Fruit fly (Drosophila melanogaster) whole organism, embryonic: ENCODE results near the gene Cnot4.
A peak's percentile ranks its signal among the peaks of the same experiment; 100 is the strongest.

ENCODE experiments used
- Ada2b ChIP-seq: fragments of 200-800 bp; sonication (Bioruptor generic); IDR thresholded peaks from 2 replicates; pipeline ENCODE4 v1.3.6; 2022; ENCODE audit warnings: missing biosample characterization, missing genetic modification characterization
- C15 ChIP-seq: fragments of 200-800 bp; sonication (Bioruptor generic); IDR thresholded peaks from 3 replicates; pipeline ENCODE4 v1.3.6; 2022; ENCODE audit warnings: missing biosample characterization, missing genetic modification characterization
- CG10321 ChIP-seq: fragments of 200-800 bp; sonication (Bioruptor generic); IDR thresholded peaks from 2 replicates; pipeline ENCODE4 v1.3.6; 2022; ENCODE audit warnings: missing biosample characterization, missing genetic modification characterization
- CG10431 ChIP-seq: fragments of 200-800 bp; sonication (Bioruptor generic); optimal IDR thresholded peaks from 3 replicates; lab custom pipeline; 2018; ENCODE audit warnings: missing biosample characterization, mild to moderate bottlenecking, missing genetic modification characterization
- CG11247 ChIP-seq: fragments of 200-800 bp; sonication (Bioruptor generic); IDR thresholded peaks from 2 replicates; pipeline ENCODE4 v1.3.6; 2022; ENCODE audit warnings: missing biosample characterization, missing genetic modification characterization
- CG13287 ChIP-seq: fragments of 200-800 bp; sonication (Bioruptor generic); IDR thresholded peaks from 2 replicates; pipeline ENCODE4 v1.3.6; 2022; ENCODE audit warnings: missing biosample characterization, missing genetic modification characterization; ENCODE audit not compliant: partially characterized antibody
- CG13424 ChIP-seq: fragments of 200-800 bp; sonication (Bioruptor generic); optimal IDR thresholded peaks from 2 replicates; lab custom pipeline; 2019; ENCODE audit warnings: missing biosample characterization, mild to moderate bottlenecking, missing genetic modification characterization, moderate library complexity
- CG13624 ChIP-seq: fragments of 200-800 bp; sonication (Bioruptor generic); optimal IDR thresholded peaks from 2 replicates; lab custom pipeline; 2016; ENCODE audit warnings: missing biosample characterization, missing genetic modification characterization
- CG16813 ChIP-seq: fragments of 200-800 bp; sonication (Bioruptor generic); IDR thresholded peaks from 3 replicates; pipeline ENCODE4 v1.3.6; 2022; ENCODE audit warnings: missing biosample characterization, missing genetic modification characterization; ENCODE audit not compliant: partially characterized antibody
- CG17361 ChIP-seq: fragments of 200-800 bp; sonication (Bioruptor generic); IDR thresholded peaks from 3 replicates; pipeline ENCODE4 v1.3.6; 2022; ENCODE audit warnings: missing biosample characterization, missing genetic modification characterization
- CG17385 ChIP-seq: fragments of 200-800 bp; sonication (Bioruptor generic); optimal IDR thresholded peaks from 3 replicates; lab custom pipeline; 2018; ENCODE audit warnings: missing biosample characterization, mild to moderate bottlenecking, missing genetic modification characterization
- CG2116 ChIP-seq: fragments of 200-800 bp; sonication (Bioruptor generic); optimal IDR thresholded peaks from 3 replicates; lab custom pipeline; 2018; ENCODE audit warnings: missing biosample characterization, mild to moderate bottlenecking, missing genetic modification characterization
- CG30020 ChIP-seq: fragments of 200-800 bp; optimal IDR thresholded peaks from 2 replicates; lab custom pipeline; 2019; ENCODE audit warnings: missing biosample characterization, mild to moderate bottlenecking, missing genetic modification characterization, moderate library complexity
- CG33557 ChIP-seq: fragments of 200-800 bp; sonication (Bioruptor generic); optimal IDR thresholded peaks from 2 replicates; lab custom pipeline; 2019; ENCODE audit warnings: missing biosample characterization, mild to moderate bottlenecking, missing genetic modification characterization, moderate library complexity
- CG4328 ChIP-seq: fragments of 200-800 bp; sonication (Bioruptor generic); optimal IDR thresholded peaks from 3 replicates; lab custom pipeline; 2017; ENCODE audit warnings: missing biosample characterization, missing genetic modification reagents, missing genetic modification characterization
- CG4617 ChIP-seq: fragments of 200-800 bp; sonication (Bioruptor generic); optimal IDR thresholded peaks from 3 replicates; lab custom pipeline; 2016; ENCODE audit warnings: missing biosample characterization, missing genetic modification characterization, borderline replicate concordance
- CG5180 ChIP-seq: fragments of 200-800 bp; sonication (Bioruptor generic); optimal IDR thresholded peaks from 3 replicates; lab custom pipeline; 2017; ENCODE audit warnings: missing biosample characterization, missing genetic modification characterization, mild to moderate bottlenecking, moderate library complexity, missing genetic modification reagents
- CG7963 ChIP-seq: fragments of 200-800 bp; sonication (Bioruptor generic); IDR thresholded peaks from 3 replicates; pipeline ENCODE4 v1.3.6; 2022; ENCODE audit warnings: missing biosample characterization, missing genetic modification characterization; ENCODE audit not compliant: partially characterized antibody
- CG9817 ChIP-seq: fragments of 200-800 bp; sonication (Bioruptor generic); optimal IDR thresholded peaks from 2 replicates; lab custom pipeline; 2018; ENCODE audit warnings: missing biosample characterization, mild to moderate bottlenecking, missing genetic modification characterization, moderate library complexity
- CrebB ChIP-seq: fragments of 200-800 bp; sonication (Bioruptor generic); optimal IDR thresholded peaks from 3 replicates; lab custom pipeline; 2018; ENCODE audit warnings: missing biosample characterization, mild to moderate bottlenecking, missing genetic modification characterization
- Dp ChIP-seq: fragments of 200-800 bp; sonication (Bioruptor generic); optimal IDR thresholded peaks from 2 replicates; lab custom pipeline; 2018; ENCODE audit warnings: missing biosample characterization, mild to moderate bottlenecking, missing genetic modification characterization, moderate library complexity
- HLH3B ChIP-seq: fragments of 200-800 bp; sonication (Bioruptor generic); IDR thresholded peaks from 2 replicates; pipeline ENCODE4 v1.3.6; 2022; ENCODE audit warnings: missing biosample characterization, missing genetic modification characterization
- Lpt ChIP-seq: fragments of >200 bp; optimal IDR thresholded peaks from 2 replicates; lab custom pipeline; 2018; ENCODE audit warnings: missing biosample characterization, missing genetic modification characterization
- Mad ChIP-seq: fragments of 200-800 bp; sonication (Bioruptor generic); optimal IDR thresholded peaks from 2 replicates; lab custom pipeline; 2016; ENCODE audit warnings: missing biosample characterization, missing genetic modification characterization
- Nf-YA ChIP-seq: fragments of 200-800 bp; sonication (Bioruptor generic); IDR thresholded peaks from 2 replicates; pipeline ENCODE4 v1.3.6; 2022; ENCODE audit warnings: missing biosample characterization, missing genetic modification characterization
- Spps ChIP-seq: fragments of 200-800 bp; sonication (Bioruptor generic); optimal IDR thresholded peaks from 2 replicates; lab custom pipeline; 2018; ENCODE audit warnings: missing biosample characterization, mild to moderate bottlenecking, missing genetic modification characterization
- ash1 ChIP-seq: fragments of 200-800 bp; sonication (Bioruptor generic); optimal IDR thresholded peaks from 2 replicates; lab custom pipeline; 2018; ENCODE audit warnings: missing biosample characterization, mild to moderate bottlenecking, missing genetic modification characterization
- cad ChIP-seq: fragments of >200 bp; optimal IDR thresholded peaks from 2 replicates; lab custom pipeline; 2017; ENCODE audit warnings: missing biosample characterization, missing genetic modification characterization
- caup ChIP-seq: fragments of 200-800 bp; sonication (Bioruptor generic); optimal IDR thresholded peaks from 3 replicates; lab custom pipeline; 2017; ENCODE audit warnings: missing biosample characterization, mild to moderate bottlenecking, missing genetic modification characterization, moderate library complexity; ENCODE audit not compliant: severe bottlenecking
- crc ChIP-seq: fragments of 200-800 bp; sonication (Bioruptor generic); optimal IDR thresholded peaks from 2 replicates; lab custom pipeline; 2016; ENCODE audit warnings: missing biosample characterization, missing genetic modification characterization
- croc ChIP-seq: fragments of 200-800 bp; sonication (Bioruptor generic); conservative IDR thresholded peaks from 3 replicates; pipeline ENCODE4 v1.3.6; 2022; ENCODE audit warnings: missing biosample characterization, missing genetic modification characterization
- crol ChIP-seq: fragments of 200-800 bp; sonication (Bioruptor generic); IDR thresholded peaks from 2 replicates; pipeline ENCODE4 v1.3.6; 2022; ENCODE audit warnings: missing biosample characterization, missing genetic modification characterization
- cwo ChIP-seq: fragments of 200-800 bp; sonication (Bioruptor generic); optimal IDR thresholded peaks from 3 replicates; lab custom pipeline; 2017; ENCODE audit warnings: missing biosample characterization, missing genetic modification characterization, mild to moderate bottlenecking, moderate library complexity, missing genetic modification reagents
- dpn ChIP-seq, 2 experiments: fragments of 200-800 bp; sonication (Bioruptor generic); optimal IDR thresholded peaks; 3 replicates each; lab custom pipeline; 2016; ENCODE audit warnings: missing biosample characterization in 2 of 2, missing genetic modification characterization in 2 of 2
- exex ChIP-seq: fragments of 200-800 bp; sonication (Bioruptor generic); optimal IDR thresholded peaks from 4 replicates; lab custom pipeline; 2018; ENCODE audit warnings: missing biosample characterization, mild to moderate bottlenecking, missing genetic modification characterization, moderate library complexity
- fd102C ChIP-seq: fragments of 200-800 bp; sonication (Bioruptor generic); optimal IDR thresholded peaks from 2 replicates; lab custom pipeline; 2018; ENCODE audit warnings: missing biosample characterization, mild to moderate bottlenecking, missing genetic modification characterization, moderate library complexity
- gcm2 ChIP-seq: fragments of 200-800 bp; sonication (Bioruptor generic); optimal IDR thresholded peaks from 2 replicates; lab custom pipeline; 2016; ENCODE audit warnings: missing biosample characterization, missing genetic modification characterization
- oc ChIP-seq: fragments of 200-800 bp; sonication (Bioruptor generic); optimal IDR thresholded peaks from 2 replicates; lab custom pipeline; 2018; ENCODE audit warnings: missing biosample characterization, mild to moderate bottlenecking, missing genetic modification characterization, moderate library complexity
- onecut ChIP-seq: fragments of 200-800 bp; sonication (Bioruptor generic); IDR thresholded peaks from 2 replicates; pipeline ENCODE4 v1.3.6; 2022; ENCODE audit warnings: missing biosample characterization, missing genetic modification characterization
- repo ChIP-seq: fragments of 200-800 bp; sonication (Bioruptor generic); optimal IDR thresholded peaks from 2 replicates; lab custom pipeline; 2016; ENCODE audit warnings: missing biosample characterization, missing genetic modification characterization
- row ChIP-seq: fragments of 200-800 bp; sonication (Bioruptor generic); IDR thresholded peaks from 3 replicates; pipeline ENCODE4 v1.3.6; 2022; ENCODE audit warnings: missing biosample characterization, missing genetic modification characterization
- sens-2 ChIP-seq: fragments of 200-800 bp; sonication (Bioruptor generic); IDR thresholded peaks from 2 replicates; pipeline ENCODE4 v1.3.6; 2022; ENCODE audit warnings: missing biosample characterization, missing genetic modification characterization
- sisA ChIP-seq: fragments of 200-800 bp; sonication (Bioruptor generic); IDR thresholded peaks from 2 replicates; pipeline ENCODE4 v1.3.6; 2022; ENCODE audit warnings: missing biosample characterization, missing genetic modification characterization
- sr ChIP-seq: fragments of 200-800 bp; sonication (Bioruptor generic); IDR thresholded peaks from 3 replicates; pipeline ENCODE4 v1.3.6; 2022; ENCODE audit warnings: missing biosample characterization, missing genetic modification characterization
- stc ChIP-seq: fragments of 200-800 bp; sonication (Bioruptor generic); IDR thresholded peaks from 2 replicates; pipeline ENCODE4 v1.3.6; 2022; ENCODE audit warnings: missing biosample characterization, missing genetic modification characterization
- tin ChIP-seq: fragments of 200-800 bp; sonication (Bioruptor generic); optimal IDR thresholded peaks from 3 replicates; lab custom pipeline; 2016; ENCODE audit warnings: missing biosample characterization, missing genetic modification characterization
- tna ChIP-seq: fragments of 200-800 bp; sonication (Bioruptor generic); IDR thresholded peaks from 2 replicates; pipeline ENCODE4 v1.3.6; 2022; ENCODE audit warnings: missing biosample characterization, missing genetic modification characterization; ENCODE audit not compliant: partially characterized antibody
- trh ChIP-seq: fragments of 200-800 bp; sonication (Bioruptor generic); optimal IDR thresholded peaks from 2 replicates; lab custom pipeline; 2016; ENCODE audit warnings: missing biosample characterization, missing genetic modification characterization
- zfh2 ChIP-seq: fragments of 200-800 bp; sonication (Bioruptor generic); optimal IDR thresholded peaks from 2 replicates; lab custom pipeline; 2016; ENCODE audit warnings: missing biosample characterization, missing genetic modification characterization

The Cnot4 gene

DNA sequence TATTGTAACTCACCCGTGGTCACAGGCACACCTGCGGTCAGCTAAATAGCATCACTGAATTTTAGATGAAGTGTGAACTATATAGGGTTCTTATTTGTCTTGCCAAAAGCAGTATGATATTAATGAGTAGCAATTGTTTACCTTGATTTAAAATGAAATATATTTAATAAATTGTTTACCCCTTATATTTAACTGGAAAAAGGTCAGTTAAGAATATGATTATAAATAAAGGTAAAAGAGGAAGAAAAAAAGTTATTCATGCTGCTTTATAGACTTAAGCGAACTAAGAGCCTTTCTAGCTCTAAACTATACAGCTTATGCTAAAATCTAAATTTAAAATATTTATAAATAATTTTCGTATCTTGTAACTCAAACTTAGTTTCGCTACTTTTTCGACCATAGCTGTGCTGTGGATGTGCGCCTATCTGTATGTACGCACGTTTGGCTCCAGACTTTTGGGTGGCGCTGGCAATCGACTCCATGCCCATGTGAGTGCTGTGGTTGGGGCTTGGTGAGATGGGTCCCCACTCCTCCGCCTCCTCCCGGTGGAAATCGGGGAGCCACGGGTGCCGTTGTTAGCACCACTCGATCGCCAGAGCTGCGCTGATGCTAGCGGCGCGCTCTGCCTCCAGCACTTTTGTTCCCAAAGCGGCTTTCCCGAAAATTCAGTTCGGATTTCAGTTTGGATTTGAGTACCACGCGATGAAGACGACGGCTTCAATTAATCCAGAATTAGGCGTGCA, 45.7 kb downstream of the Cnot4 start, which contains the start of gene loh (continued):
- TF ChIP-seq caup (GFP tag; lab: Kevin White, UChicago) (no peak), stc (GFP tag; lab: Robert Waterston, UW) (0 out of 2 replicates have a peak, but pooled peaks have one; percentile 39), CG2116 (no peak), CG4328 (no peak), sisA (GFP tag; lab: Robert Waterston, UW) (no peak), CG7963 (GFP tag; lab: Robert Waterston, UW) (no peak), CG30020 (peak; percentile 38), CG10431 (GFP tag; lab: Kevin White, UChicago) (peak; percentile 25), cad (GFP tag; lab: Kevin White, UChicago) (no peak), dpn (GFP tag; optimal IDR thresholded peaks at IDR 0.05; lab: Kevin White, UChicago) (peak in 1 of 2 experiments; percentile 39), HLH3B (GFP tag; lab: Robert Waterston, UW) (0 out of 2 replicates have a peak, but pooled peaks have one; percentile 45), ash1 (GFP tag; lab: Kevin White, UChicago) (no peak), croc (GFP tag; lab: Robert Waterston, UW) (peak; percentile 33; the same call in 2 of the 3 replicates), CG4617 (no peak), CG5180 (peak; percentile 65), row (peak; percentile 76), CrebB (no peak), trh (GFP tag; lab: Kevin White, UChicago) (peak; percentile 7), Nf-YA (no peak), CG9817 (no peak), Ada2b (GFP tag; lab: Robert Waterston, UW) (no peak), cwo (no peak), Lpt (GFP tag; lab: Kevin White, UChicago) (no peak), CG13287 (GFP tag; lab: Robert Waterston, UW) (no peak), repo (GFP tag; lab: Kevin White, UChicago) (no peak), crol (GFP tag; lab: Robert Waterston, UW) (peak; percentile 77; the same call in 1 of the 2 replicates), tin (GFP tag; lab: Kevin White, UChicago) (peak; percentile 61), CG17361 (GFP tag; lab: Robert Waterston, UW) (peak; percentile 90), sr (GFP tag; lab: Robert Waterston, UW) (no peak), CG16813 (no peak), onecut (0 out of 2 replicates have a peak, but pooled peaks have one; percentile 28), Dp (GFP tag; lab: Kevin White, UChicago) (no peak), zfh2 (GFP tag; lab: Kevin White, UChicago) (no peak), CG33557 (GFP tag; lab: Kevin White, UChicago) (no peak), oc (tag; lab: Kevin White, UChicago) (no peak), fd102C (GFP tag; lab: Kevin White, UChicago) (no peak), CG17385 (GFP tag; lab: Kevin White, UChicago) (peak; percentile 65), Spps (tag; lab: Kevin White, UChicago) (peak; percentile 38), tna (GFP tag; lab: Robert Waterston, UW) (no peak), Mad (GFP tag; lab: Kevin White, UChicago) (no peak), CG11247 (no peak), C15 (GFP tag; lab: Robert Waterston, UW) (no peak), exex (tag; lab: Kevin White, UChicago) (no peak), gcm2 (GFP tag; lab: Kevin White, UChicago) (no peak), crc (GFP tag; lab: Kevin White, UChicago) (no peak), CG13624 (no peak), CG13424 (tag; lab: Kevin White, UChicago) (peak; percentile 73), sens-2 (GFP tag; lab: Robert Waterston, UW) (no peak), CG10321 (GFP tag; lab: Robert Waterston, UW) (no peak)
